Worm (Caenorhabditis elegans): Measurements from ENCODE around the gene R144.3.
A peak's percentile ranks its signal among the peaks of the same experiment; 100 is the strongest.

Gene R144.3

DNA sequence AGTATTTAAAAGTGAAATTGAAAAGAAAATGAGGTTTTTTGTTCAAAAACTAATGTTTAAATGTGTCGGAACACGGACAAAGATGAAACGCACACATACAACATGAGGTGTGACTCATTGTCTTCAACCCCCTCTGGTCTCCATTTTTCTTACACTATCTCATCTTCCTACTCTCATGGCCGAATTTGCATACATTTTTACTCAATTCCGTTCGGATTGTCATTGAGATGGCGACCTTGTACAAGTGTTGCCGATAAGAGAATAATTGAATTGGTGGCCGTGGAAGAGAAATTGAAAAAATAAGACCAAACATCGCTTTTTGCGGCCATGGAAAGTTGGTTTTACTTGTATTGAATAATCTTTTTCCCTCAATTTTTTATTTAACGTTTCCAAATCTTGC lies 25.4 kb downstream of the R144.3 start, which contains the start of gene txbp-3 (continued):
- TF ChIP-seq elt-2 (tag; optimal IDR thresholded peaks at IDR 0.05) (peak; percentile 18), snpc-4 (tag; optimal IDR thresholded peaks at IDR 0.05) (no peak), ztf-4 (tag; optimal IDR thresholded peaks at IDR 0.05) (no peak), nhr-47 (tag; optimal IDR thresholded peaks at IDR 0.05) (peak; percentile 17), elt-3 (tag; optimal IDR thresholded peaks at IDR 0.05) (no peak), F16B12.6 (tag; optimal IDR thresholded peaks at IDR 0.05) (no peak), lin-39 (tag; optimal IDR thresholded peaks at IDR 0.05) (no peak), mep-1 (tag; optimal IDR thresholded peaks at IDR 0.05) (peak; percentile 81), hpl-2 (GFP tag; optimal IDR thresholded peaks at IDR 0.05) (no peak), efl-3 (GFP tag; optimal IDR thresholded peaks at IDR 0.05) (no peak), nhr-85 (tag) (no peak), nhr-90 (tag; optimal IDR thresholded peaks at IDR 0.05; ENCODE audit: poor library complexity) (no peak), efl-1 (optimal IDR thresholded peaks at IDR 0.05) (peak; percentile 37 to 42), efl-1 (GFP tag; optimal IDR thresholded peaks at IDR 0.05 in 1 of 2) (peak; percentile 38 to 80), skn-1 (tag; optimal IDR thresholded peaks at IDR 0.05) (no peak), nhr-11 (tag; optimal IDR thresholded peaks at IDR 0.05) (no peak), blmp-1 (tag; optimal IDR thresholded peaks at IDR 0.05) (peak; percentile 38), dpl-1 (GFP tag; optimal IDR thresholded peaks at IDR 0.05) (peak in 2 of 3 experiments; percentile 4 to 56), fkh-8 (tag; optimal IDR thresholded peaks at IDR 0.05) (peak; percentile 23), C16A3.4 (tag; optimal IDR thresholded peaks at IDR 0.05) (peak; percentile 9), xbp-1 (tag; optimal IDR thresholded peaks at IDR 0.05) (no peak), irx-1 (tag; optimal IDR thresholded peaks at IDR 0.05) (peak; percentile 20), zip-4 (GFP tag; optimal IDR thresholded peaks at IDR 0.05) (no peak), ceh-90 (tag; optimal IDR thresholded peaks at IDR 0.05) (no peak), ces-1 (GFP tag; optimal IDR thresholded peaks at IDR 0.05) (no peak), snu-23 (GFP tag; optimal IDR thresholded peaks at IDR 0.05) (peak; percentile 44), ceh-63 (GFP tag; optimal IDR thresholded peaks at IDR 0.05) (no peak), pax-3 (tag; optimal IDR thresholded peaks at IDR 0.05) (no peak), rnt-1 (tag; optimal IDR thresholded peaks at IDR 0.05) (peak; percentile 21), zag-1 (tag; optimal IDR thresholded peaks at IDR 0.05) (no peak), hlh-4 (tag; optimal IDR thresholded peaks at IDR 0.05) (no peak), fos-1 (tag; optimal IDR thresholded peaks at IDR 0.05) (no peak), tbx-2 (tag; optimal IDR thresholded peaks at IDR 0.05) (no peak), unc-30 (tag; optimal IDR thresholded peaks at IDR 0.05) (no peak), nhr-12 (tag; optimal IDR thresholded peaks at IDR 0.05) (no peak), aha-1 (tag; optimal IDR thresholded peaks at IDR 0.05) (no peak)

DNA sequence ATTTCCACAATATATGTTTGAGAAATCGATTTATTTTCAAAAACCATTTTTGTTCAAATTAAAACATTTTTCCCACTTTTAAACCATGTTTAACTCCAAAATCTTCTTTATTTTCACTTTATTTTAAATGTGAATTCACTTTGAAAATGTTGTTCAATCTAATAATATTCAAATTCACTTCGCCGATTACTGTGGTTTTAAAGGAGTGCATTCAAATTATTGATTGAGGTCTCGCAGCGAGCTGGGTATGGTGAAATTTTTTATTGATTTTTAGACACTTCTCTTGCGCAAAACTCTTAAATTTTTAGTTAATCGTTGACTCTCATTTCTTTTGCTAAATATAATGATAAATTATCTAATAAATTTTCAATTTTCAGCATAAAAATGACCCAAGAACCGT lies 26.0 kb downstream of the R144.3 start, which contains the start of gene C45G9.5:
Gene C45G9.5 (plus strand): TSS at position 378 of the 400 bp plus-strand sequence.
- no peak for TF ChIP-seq ceh-63 (GFP tag; optimal IDR thresholded peaks at IDR 0.05)
- no peak for TF ChIP-seq zip-4 (GFP tag; optimal IDR thresholded peaks at IDR 0.05)
- no peak for TF ChIP-seq unc-98 (GFP tag; IDR thresholded peaks at IDR 0.05)
- TF ChIP-seq isw-1 (GFP tag; IDR thresholded peaks at IDR 0.05), result no peak

DNA sequence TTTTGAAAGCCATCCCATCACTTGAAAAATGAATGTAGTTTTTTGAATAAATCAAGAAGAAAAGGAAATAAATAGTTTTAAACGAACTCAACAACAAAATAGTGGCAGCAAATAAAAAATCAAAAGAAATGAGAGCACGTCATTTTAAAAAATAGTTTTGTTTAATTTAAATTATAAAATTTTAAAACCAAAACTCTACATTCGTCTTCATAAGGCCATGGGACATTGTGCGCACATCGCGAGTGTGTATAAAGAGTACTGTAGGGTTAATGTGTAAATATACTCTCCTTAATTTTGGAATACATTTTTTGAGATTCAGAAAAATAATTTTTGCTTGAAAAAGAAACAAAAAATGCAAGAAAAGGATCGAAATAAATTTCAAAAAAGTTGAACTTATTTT lies 30.2 kb downstream of the R144.3 start, which contains the start of gene C45G9.15:
Gene C45G9.15 (minus strand): TSS at position 101 of the 400 bp plus-strand sequence.
- TF ChIP-seq mef-2 (tag; optimal IDR thresholded peaks at IDR 0.05) (no peak), elt-3 (tag; optimal IDR thresholded peaks at IDR 0.05) (no peak), C16A3.4 (tag; optimal IDR thresholded peaks at IDR 0.05) (no peak)

DNA sequence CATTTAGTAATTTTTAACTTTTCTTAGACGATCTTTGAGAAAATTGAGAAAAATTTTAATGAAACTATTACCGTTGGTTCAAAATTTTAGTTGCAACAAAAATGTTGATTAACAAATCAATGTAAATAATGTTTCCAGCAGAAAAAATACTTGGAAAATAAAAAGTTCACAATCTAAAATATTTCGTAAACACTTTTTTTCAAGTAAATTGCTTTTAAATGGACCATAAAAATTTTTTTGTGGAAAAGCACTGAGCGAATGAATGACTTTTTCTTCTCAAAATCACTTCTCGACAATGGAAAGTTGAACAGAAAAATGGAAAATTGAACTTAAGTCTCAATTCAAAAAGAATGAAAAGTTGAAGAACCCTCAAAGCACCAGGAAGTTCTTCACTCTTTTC lies 31.8 kb downstream of the R144.3 start, which contains the start of gene C45G9.8:
Gene C45G9.8 (minus strand): TSS at position 101 of the 400 bp plus-strand sequence.
- TF ChIP-seq rnt-1 (tag; optimal IDR thresholded peaks at IDR 0.05), result no peak
- no peak for TF ChIP-seq ztf-11 (tag; optimal IDR thresholded peaks at IDR 0.05)
- no peak for TF ChIP-seq lin-13 (GFP tag; optimal IDR thresholded peaks at IDR 0.05)
- TF ChIP-seq C04F5.9 (tag; optimal IDR thresholded peaks at IDR 0.05), result no peak
- no peak for TF ChIP-seq egl-13 (tag; optimal IDR thresholded peaks at IDR 0.05)
- no peak for TF ChIP-seq dsc-1 (tag; optimal IDR thresholded peaks at IDR 0.05)
- TF ChIP-seq mab-9 (GFP tag; IDR thresholded peaks at IDR 0.05), result no peak
- no peak for TF ChIP-seq lsy-2 (tag; optimal IDR thresholded peaks at IDR 0.05)
- no peak for TF ChIP-seq mep-1 (tag; optimal IDR thresholded peaks at IDR 0.05)
- no peak for TF ChIP-seq F16B12.6 (tag; optimal IDR thresholded peaks at IDR 0.05)
- TF ChIP-seq lir-3 (tag; optimal IDR thresholded peaks at IDR 0.05; ENCODE audit: poor library complexity), result no peak
- TF ChIP-seq egl-27 (tag; optimal IDR thresholded peaks at IDR 0.05), result no peak
- no peak for TF ChIP-seq nhr-90 (tag; optimal IDR thresholded peaks at IDR 0.05; ENCODE audit: poor library complexity)
- TF ChIP-seq unc-62 (GFP tag; optimal IDR thresholded peaks at IDR 0.05), result no peak
- no peak for TF ChIP-seq fkh-4 (tag; optimal IDR thresholded peaks at IDR 0.05; ENCODE audit: borderline replicate concordance)
- TF ChIP-seq nhr-11 (tag; optimal IDR thresholded peaks at IDR 0.05), result no peak
- TF ChIP-seq xbp-1 (tag; optimal IDR thresholded peaks at IDR 0.05), result no peak
